Worm (Caenorhabditis elegans) whole organism, L2 larva: ENCODE results near the gene srx-120.

ENCODE experiments used
- C34F6.9 ChIP-seq: fragments of 150-350 bp; optimal IDR thresholded peaks from 2 replicates; lab custom pipeline; 2014; ENCODE audit warnings: missing biosample characterization, missing genetic modification characterization
- F13H6.1 ChIP-seq: sonication (generic microtip); optimal IDR thresholded peaks from 2 replicates; lab custom pipeline; 2016; ENCODE audit warnings: missing genetic modification characterization, missing compliant biosample characterization
- R02D3.7 ChIP-seq: fragments of 150-350 bp; optimal IDR thresholded peaks from 2 replicates; lab custom pipeline; 2014; ENCODE audit warnings: missing biosample characterization, missing genetic modification characterization
- Y55F3AM.14 ChIP-seq: fragments of 200-800 bp; sonication (Bioruptor generic); optimal IDR thresholded peaks from 2 replicates; lab custom pipeline; 2018; ENCODE audit warnings: mild to moderate bottlenecking, missing genetic modification characterization, missing compliant biosample characterization
- ZK546.5 ChIP-seq: sonication (generic microtip); optimal IDR thresholded peaks from 2 replicates; lab custom pipeline; 2017; ENCODE audit warnings: missing biosample characterization, missing genetic modification characterization
- alr-1 ChIP-seq: fragments of 150-350 bp; optimal IDR thresholded peaks from 2 replicates; lab custom pipeline; 2014; ENCODE audit warnings: missing biosample characterization, missing genetic modification characterization
- ceh-16 ChIP-seq: fragments of 150-350 bp; optimal IDR thresholded peaks from 2 replicates; lab custom pipeline; 2014; ENCODE audit warnings: missing biosample characterization, missing genetic modification characterization
- ceh-82 ChIP-seq: fragments of 150-350 bp; optimal IDR thresholded peaks from 2 replicates; lab custom pipeline; 2014; ENCODE audit warnings: missing biosample characterization, missing genetic modification characterization
- crh-2 ChIP-seq: sonication (generic microtip); optimal IDR thresholded peaks from 2 replicates; lab custom pipeline; 2017; ENCODE audit warnings: missing biosample characterization, missing genetic modification characterization
- dmd-4 ChIP-seq: sonication (generic microtip); optimal IDR thresholded peaks from 2 replicates; lab custom pipeline; 2017; ENCODE audit warnings: missing biosample characterization, missing genetic modification characterization
- egl-27 ChIP-seq: sonication (generic microtip); optimal IDR thresholded peaks from 3 replicates; lab custom pipeline; 2017; ENCODE audit warnings: missing biosample characterization, missing genetic modification reagents, missing genetic modification characterization
- elt-1 ChIP-seq: fragments of 150-350 bp; optimal IDR thresholded peaks from 2 replicates; lab custom pipeline; 2014; ENCODE audit warnings: missing biosample characterization, missing genetic modification characterization
- fos-1 ChIP-seq: fragments of 150-350 bp; optimal IDR thresholded peaks from 2 replicates; lab custom pipeline; 2014; ENCODE audit warnings: missing biosample characterization, missing genetic modification characterization
- gmeb-1 ChIP-seq: fragments of 150-350 bp; optimal IDR thresholded peaks from 2 replicates; lab custom pipeline; 2014; ENCODE audit warnings: missing biosample characterization, missing genetic modification characterization
- lin-11 ChIP-seq: fragments of 150-350 bp; sonication (generic microtip); optimal IDR thresholded peaks from 2 replicates; lab custom pipeline; 2014; ENCODE audit warnings: missing biosample characterization, missing genetic modification characterization, inconsistent platforms, mixed read lengths
- lin-13 ChIP-seq: fragments of 150-350 bp; optimal IDR thresholded peaks from 2 replicates; lab custom pipeline; 2014; ENCODE audit warnings: missing biosample characterization, missing genetic modification reagents, missing genetic modification characterization
- lin-39 ChIP-seq: fragments of 150-350 bp; optimal IDR thresholded peaks from 2 replicates; lab custom pipeline; 2014; ENCODE audit warnings: missing biosample characterization, missing genetic modification reagents, missing genetic modification characterization
- lsy-2 ChIP-seq, 2 experiments: fragments of 150-350 bp in 1 of 2; sonication (generic microtip) in 1 of 2; optimal IDR thresholded peaks; 2 replicates each; lab custom pipeline; 2014 to 2017; ENCODE audit warnings: missing biosample characterization in 2 of 2, missing genetic modification characterization in 2 of 2
- nhr-10 ChIP-seq: sonication (generic microtip); optimal IDR thresholded peaks from 2 replicates; lab custom pipeline; 2017; ENCODE audit warnings: missing biosample characterization, missing genetic modification characterization
- nhr-11 ChIP-seq: fragments of 150-350 bp; optimal IDR thresholded peaks from 2 replicates; lab custom pipeline; 2014; ENCODE audit warnings: missing biosample characterization, missing genetic modification characterization
- nhr-12 ChIP-seq: fragments of 150-350 bp; optimal IDR thresholded peaks from 2 replicates; lab custom pipeline; 2014; ENCODE audit warnings: missing biosample characterization, missing genetic modification characterization
- nhr-129 ChIP-seq: fragments of 150-350 bp; optimal IDR thresholded peaks from 2 replicates; lab custom pipeline; 2014; ENCODE audit warnings: missing biosample characterization, missing genetic modification characterization
- nhr-21 ChIP-seq: fragments of 150-350 bp; optimal IDR thresholded peaks from 2 replicates; lab custom pipeline; 2014; ENCODE audit warnings: missing biosample characterization, missing genetic modification characterization
- nhr-23 ChIP-seq: fragments of 150-350 bp; optimal IDR thresholded peaks from 2 replicates; lab custom pipeline; 2014; ENCODE audit warnings: missing biosample characterization, missing genetic modification reagents, missing genetic modification characterization
- nhr-237 ChIP-seq: fragments of 150-350 bp; optimal IDR thresholded peaks from 2 replicates; lab custom pipeline; 2014; ENCODE audit warnings: missing biosample characterization, missing genetic modification characterization
- nhr-25 ChIP-seq: fragments of 150-350 bp; sonication (generic microtip); optimal IDR thresholded peaks from 3 replicates; lab custom pipeline; 2014; ENCODE audit warnings: missing biosample characterization, missing genetic modification characterization
- nhr-6 ChIP-seq: fragments of 150-350 bp; optimal IDR thresholded peaks from 2 replicates; lab custom pipeline; 2014; ENCODE audit warnings: missing biosample characterization, missing genetic modification characterization
- nhr-77 ChIP-seq: fragments of 150-350 bp; optimal IDR thresholded peaks from 2 replicates; lab custom pipeline; 2014; ENCODE audit warnings: missing biosample characterization, missing genetic modification characterization
- peb-1 ChIP-seq: fragments of 150-350 bp; optimal IDR thresholded peaks from 2 replicates; lab custom pipeline; 2014; ENCODE audit warnings: missing biosample characterization, missing genetic modification characterization
- sem-4 ChIP-seq: fragments of 150-350 bp; optimal IDR thresholded peaks from 2 replicates; lab custom pipeline; 2014; ENCODE audit warnings: missing biosample characterization, missing genetic modification reagents, missing genetic modification characterization
- sma-3 ChIP-seq: sonication (generic microtip); optimal IDR thresholded peaks from 2 replicates; lab custom pipeline; 2016; ENCODE audit warnings: missing genetic modification reagents, missing genetic modification characterization, missing compliant biosample characterization
- sma-9 ChIP-seq, 2 experiments: fragments of 150-350 bp in 1 of 2; sonication (generic microtip) in 1 of 2; optimal IDR thresholded peaks; 2 replicates each; lab custom pipeline; 2014 to 2016; ENCODE audit warnings: missing genetic modification characterization in 2 of 2, mild to moderate bottlenecking in 1 of 2, missing biosample characterization in 1 of 2, missing compliant biosample characterization in 1 of 2, missing genetic modification reagents in 1 of 2, moderate library complexity in 1 of 2
- snpc-4 ChIP-seq: fragments of 150-350 bp; optimal IDR thresholded peaks from 2 replicates; lab custom pipeline; 2014; ENCODE audit warnings: missing biosample characterization, missing genetic modification characterization
- unc-39 ChIP-seq: fragments of 150-350 bp; optimal IDR thresholded peaks from 2 replicates; lab custom pipeline; 2014; ENCODE audit warnings: missing biosample characterization, missing genetic modification characterization
- unc-55 ChIP-seq: fragments of 150-350 bp; sonication (generic microtip); optimal IDR thresholded peaks from 3 replicates; lab custom pipeline; 2014; ENCODE audit warnings: missing biosample characterization, missing genetic modification reagents, missing genetic modification characterization
- unc-62 ChIP-seq: fragments of 150-350 bp; optimal IDR thresholded peaks from 2 replicates; lab custom pipeline; 2014; ENCODE audit warnings: missing biosample characterization, missing genetic modification reagents, missing genetic modification characterization
- ztf-1 ChIP-seq: fragments of 200-800 bp; sonication (Bioruptor generic); conservative IDR thresholded peaks from 2 replicates; pipeline ENCODE4 v1.3.6; 2022; ENCODE audit warnings: missing genetic modification characterization, missing compliant biosample characterization
- ztf-11 ChIP-seq: sonication (generic microtip); optimal IDR thresholded peaks from 2 replicates; lab custom pipeline; 2017; ENCODE audit warnings: missing biosample characterization, missing genetic modification characterization
- ztf-4 ChIP-seq: fragments of 150-350 bp; optimal IDR thresholded peaks from 2 replicates; lab custom pipeline; 2014; ENCODE audit warnings: missing biosample characterization, missing genetic modification characterization

srx-120 gene

ce11 chrII:12489903-12490302, 41.2 kb upstream of the srx-120 start, which contains the start of gene T21B4.15:
Gene T21B4.15 (plus strand): TSS chrII:12490203.
- TF ChIP-seq nhr-23 (tag; lab: Kevin White, UChicago) = no peak
- no peak for TF ChIP-seq nhr-129 (tag; lab: Kevin White, UChicago)
- no peak for TF ChIP-seq dmd-4 (tag; lab: Kevin White, UChicago)
- no peak for TF ChIP-seq C34F6.9 (tag; lab: Kevin White, UChicago)
- no peak for TF ChIP-seq ZK546.5 (tag; lab: Kevin White, UChicago)
- no peak for TF ChIP-seq nhr-237 (tag; lab: Kevin White, UChicago)
- no peak for TF ChIP-seq nhr-10 (tag; lab: Kevin White, UChicago)
- TF ChIP-seq peb-1 = no peak
- TF ChIP-seq nhr-12 (tag; lab: Kevin White, UChicago) = no peak
- no peak for TF ChIP-seq lsy-2 (tag; optimal IDR thresholded peaks at IDR 0.05; lab: Kevin White, UChicago)
- TF ChIP-seq nhr-77 = no peak
- TF ChIP-seq, all 48 proteins: peak for 0

ce11 chrII:12491936-12492335, 39.1 kb upstream of the srx-120 start, which contains the start of gene srz-6:
Gene srz-6 (plus strand): TSS chrII:12492236.
- TF ChIP-seq egl-27 (tag; lab: Kevin White, UChicago) = no peak
- TF ChIP-seq fos-1 (tag; lab: Kevin White, UChicago) = no peak
- TF ChIP-seq alr-1 = no peak
- TF ChIP-seq nhr-11 (tag; lab: Kevin White, UChicago) = no peak
- TF ChIP-seq gmeb-1 (tag; lab: Kevin White, UChicago) = no peak
- TF ChIP-seq ceh-16 (tag; lab: Kevin White, UChicago) = no peak
- no peak for TF ChIP-seq lin-11 (tag; lab: Kevin White, UChicago)
- TF ChIP-seq Y55F3AM.14 (GFP tag; lab: Kevin White, UChicago) = no peak
- TF ChIP-seq peb-1 = no peak
- TF ChIP-seq ceh-82 (tag; lab: Kevin White, UChicago) = no peak
- no peak for TF ChIP-seq C34F6.9 (tag; lab: Kevin White, UChicago)
- no peak for TF ChIP-seq crh-2 (tag; lab: Kevin White, UChicago)

ce11 chrII:12494067-12494477, 37.0 kb upstream of the srx-120 start:
- TF ChIP-seq F13H6.1 (tag; lab: Kevin White, UChicago) (no peak), nhr-237 (tag; lab: Kevin White, UChicago) (no peak), crh-2 (tag; lab: Kevin White, UChicago) (no peak), nhr-25 (tag; lab: Kevin White, UChicago) (no peak), dmd-4 (tag; lab: Kevin White, UChicago) (no peak), ztf-4 (tag; lab: Kevin White, UChicago) (no peak), lin-13 (GFP tag; lab: Kevin White, UChicago) (no peak), nhr-129 (tag; lab: Kevin White, UChicago) (no peak), ztf-1 (GFP tag; lab: Robert Waterston, UW) (no peak), gmeb-1 (tag; lab: Kevin White, UChicago) (no peak), nhr-12 (tag; lab: Kevin White, UChicago) (no peak), lin-11 (tag; lab: Kevin White, UChicago) (no peak), ztf-11 (tag; lab: Kevin White, UChicago) (no peak)

ce11 chrII:12494556-12495131, 36.4 kb upstream of the srx-120 start, which contains the start of gene col-85:
Gene col-85 (minus strand): TSS chrII:12495095.
- TF ChIP-seq nhr-129 (tag; lab: Kevin White, UChicago) (peak; percentile 75), fos-1 (tag; lab: Kevin White, UChicago) (peak; percentile 49), sma-9 (GFP tag; optimal IDR thresholded peaks at IDR 0.05; lab: Kevin White, UChicago) (peak; percentile 85), sma-9 (tag; optimal IDR thresholded peaks at IDR 0.05; lab: Kevin White, UChicago) (no peak), nhr-6 (tag; lab: Kevin White, UChicago) (peak; percentile 47), unc-39 (tag; lab: Kevin White, UChicago) (no peak), dmd-4 (tag; lab: Kevin White, UChicago) (no peak), nhr-23 (tag; lab: Kevin White, UChicago) (no peak), lin-11 (tag; lab: Kevin White, UChicago) (peak; percentile 69), nhr-12 (tag; lab: Kevin White, UChicago) (no peak), unc-62 (GFP tag; lab: Kevin White, UChicago) (no peak), lsy-2 (tag; optimal IDR thresholded peaks at IDR 0.05; lab: Kevin White, UChicago) (peak; percentile 68 to 70), C34F6.9 (tag; lab: Kevin White, UChicago) (peak; percentile 56), lin-39 (tag; lab: Kevin White, UChicago) (no peak), nhr-21 (peak; percentile 60), unc-55 (GFP tag; lab: Kevin White, UChicago) (peak; percentile 71), egl-27 (tag; lab: Kevin White, UChicago) (peak; percentile 53), elt-1 (tag; lab: Kevin White, UChicago) (no peak), sem-4 (tag; lab: Kevin White, UChicago) (peak; percentile 46), gmeb-1 (tag; lab: Kevin White, UChicago) (peak; percentile 69), crh-2 (tag; lab: Kevin White, UChicago) (peak; percentile 60), snpc-4 (tag; lab: Kevin White, UChicago) (peak; percentile 92), alr-1 (no peak), ztf-11 (tag; lab: Kevin White, UChicago) (no peak), nhr-25 (tag; lab: Kevin White, UChicago) (no peak), sma-3 (GFP tag; lab: Kevin White, UChicago) (peak; percentile 65), R02D3.7 (tag; lab: Kevin White, UChicago) (no peak), nhr-11 (tag; lab: Kevin White, UChicago) (peak; percentile 8), F13H6.1 (tag; lab: Kevin White, UChicago) (peak; percentile 67), Y55F3AM.14 (GFP tag; lab: Kevin White, UChicago) (peak; percentile 54)
